Worm (Caenorhabditis elegans) whole organism, L2 larva: Measurements from ENCODE around the gene K08D9.10.

Experiments used
- C34F6.9 ChIP-seq: fragments of 150-350 bp; optimal IDR thresholded peaks from 2 replicates; lab custom pipeline; 2014; ENCODE audit warnings: missing biosample characterization, missing genetic modification characterization
- F13H6.1 ChIP-seq: sonication (generic microtip); optimal IDR thresholded peaks from 2 replicates; lab custom pipeline; 2016; ENCODE audit warnings: missing genetic modification characterization, missing compliant biosample characterization
- Y55F3AM.14 ChIP-seq: fragments of 200-800 bp; sonication (Bioruptor generic); optimal IDR thresholded peaks from 2 replicates; lab custom pipeline; 2018; ENCODE audit warnings: mild to moderate bottlenecking, missing genetic modification characterization, missing compliant biosample characterization
- ZK546.5 ChIP-seq: sonication (generic microtip); optimal IDR thresholded peaks from 2 replicates; lab custom pipeline; 2017; ENCODE audit warnings: missing biosample characterization, missing genetic modification characterization
- alr-1 ChIP-seq: fragments of 150-350 bp; optimal IDR thresholded peaks from 2 replicates; lab custom pipeline; 2014; ENCODE audit warnings: missing biosample characterization, missing genetic modification characterization
- blmp-1 ChIP-seq: sonication (generic microtip); optimal IDR thresholded peaks from 2 replicates; lab custom pipeline; 2017; ENCODE audit warnings: missing genetic modification characterization, mild to moderate bottlenecking, missing compliant biosample characterization, antibody characterized with exemption, moderate library complexity; ENCODE audit not compliant: insufficient read depth
- crh-2 ChIP-seq: sonication (generic microtip); optimal IDR thresholded peaks from 2 replicates; lab custom pipeline; 2017; ENCODE audit warnings: missing biosample characterization, missing genetic modification characterization
- dmd-4 ChIP-seq: sonication (generic microtip); optimal IDR thresholded peaks from 2 replicates; lab custom pipeline; 2017; ENCODE audit warnings: missing biosample characterization, missing genetic modification characterization
- elt-3 ChIP-seq: sonication (generic microtip); optimal IDR thresholded peaks from 2 replicates; lab custom pipeline; 2017; ENCODE audit warnings: missing biosample characterization, missing genetic modification characterization
- gmeb-1 ChIP-seq: fragments of 150-350 bp; optimal IDR thresholded peaks from 2 replicates; lab custom pipeline; 2014; ENCODE audit warnings: missing biosample characterization, missing genetic modification characterization
- lin-13 ChIP-seq: fragments of 150-350 bp; optimal IDR thresholded peaks from 2 replicates; lab custom pipeline; 2014; ENCODE audit warnings: missing biosample characterization, missing genetic modification reagents, missing genetic modification characterization
- lin-39 ChIP-seq: fragments of 150-350 bp; optimal IDR thresholded peaks from 2 replicates; lab custom pipeline; 2014; ENCODE audit warnings: missing biosample characterization, missing genetic modification reagents, missing genetic modification characterization
- lsy-2 ChIP-seq, 2 experiments: fragments of 150-350 bp in 1 of 2; sonication (generic microtip) in 1 of 2; optimal IDR thresholded peaks; 2 replicates each; lab custom pipeline; 2014 to 2017; ENCODE audit warnings: missing biosample characterization in 2 of 2, missing genetic modification characterization in 2 of 2
- mdl-1 ChIP-seq, 2 experiments: fragments of 150-350 bp in 1 of 2; sonication (generic microtip) in 1 of 2; optimal IDR thresholded peaks; 2 replicates each; lab custom pipeline; 2017; ENCODE audit warnings: missing biosample characterization in 2 of 2, missing genetic modification characterization in 2 of 2
- nhr-10 ChIP-seq: sonication (generic microtip); optimal IDR thresholded peaks from 2 replicates; lab custom pipeline; 2017; ENCODE audit warnings: missing biosample characterization, missing genetic modification characterization
- nhr-11 ChIP-seq: fragments of 150-350 bp; optimal IDR thresholded peaks from 2 replicates; lab custom pipeline; 2014; ENCODE audit warnings: missing biosample characterization, missing genetic modification characterization
- nhr-12 ChIP-seq: fragments of 150-350 bp; optimal IDR thresholded peaks from 2 replicates; lab custom pipeline; 2014; ENCODE audit warnings: missing biosample characterization, missing genetic modification characterization
- nhr-129 ChIP-seq: fragments of 150-350 bp; optimal IDR thresholded peaks from 2 replicates; lab custom pipeline; 2014; ENCODE audit warnings: missing biosample characterization, missing genetic modification characterization
- nhr-21 ChIP-seq: fragments of 150-350 bp; optimal IDR thresholded peaks from 2 replicates; lab custom pipeline; 2014; ENCODE audit warnings: missing biosample characterization, missing genetic modification characterization
- nhr-23 ChIP-seq: fragments of 150-350 bp; optimal IDR thresholded peaks from 2 replicates; lab custom pipeline; 2014; ENCODE audit warnings: missing biosample characterization, missing genetic modification reagents, missing genetic modification characterization
- nhr-237 ChIP-seq: fragments of 150-350 bp; optimal IDR thresholded peaks from 2 replicates; lab custom pipeline; 2014; ENCODE audit warnings: missing biosample characterization, missing genetic modification characterization
- nhr-25 ChIP-seq: fragments of 150-350 bp; sonication (generic microtip); optimal IDR thresholded peaks from 3 replicates; lab custom pipeline; 2014; ENCODE audit warnings: missing biosample characterization, missing genetic modification characterization
- nhr-6 ChIP-seq: fragments of 150-350 bp; optimal IDR thresholded peaks from 2 replicates; lab custom pipeline; 2014; ENCODE audit warnings: missing biosample characterization, missing genetic modification characterization
- nhr-77 ChIP-seq: fragments of 150-350 bp; optimal IDR thresholded peaks from 2 replicates; lab custom pipeline; 2014; ENCODE audit warnings: missing biosample characterization, missing genetic modification characterization
- peb-1 ChIP-seq: fragments of 150-350 bp; optimal IDR thresholded peaks from 2 replicates; lab custom pipeline; 2014; ENCODE audit warnings: missing biosample characterization, missing genetic modification characterization
- sem-4 ChIP-seq: fragments of 150-350 bp; optimal IDR thresholded peaks from 2 replicates; lab custom pipeline; 2014; ENCODE audit warnings: missing biosample characterization, missing genetic modification reagents, missing genetic modification characterization
- skn-1 ChIP-seq: sonication (generic microtip); optimal IDR thresholded peaks from 2 replicates; lab custom pipeline; 2017; ENCODE audit warnings: missing biosample characterization, missing genetic modification characterization
- sma-9 ChIP-seq, 2 experiments: fragments of 150-350 bp in 1 of 2; sonication (generic microtip) in 1 of 2; optimal IDR thresholded peaks; 2 replicates each; lab custom pipeline; 2014 to 2016; ENCODE audit warnings: missing genetic modification characterization in 2 of 2, mild to moderate bottlenecking in 1 of 2, missing biosample characterization in 1 of 2, missing compliant biosample characterization in 1 of 2, missing genetic modification reagents in 1 of 2, moderate library complexity in 1 of 2
- snpc-4 ChIP-seq: fragments of 150-350 bp; optimal IDR thresholded peaks from 2 replicates; lab custom pipeline; 2014; ENCODE audit warnings: missing biosample characterization, missing genetic modification characterization
- unc-39 ChIP-seq: fragments of 150-350 bp; optimal IDR thresholded peaks from 2 replicates; lab custom pipeline; 2014; ENCODE audit warnings: missing biosample characterization, missing genetic modification characterization
- unc-55 ChIP-seq: fragments of 150-350 bp; sonication (generic microtip); optimal IDR thresholded peaks from 3 replicates; lab custom pipeline; 2014; ENCODE audit warnings: missing biosample characterization, missing genetic modification reagents, missing genetic modification characterization
- unc-62 ChIP-seq: fragments of 150-350 bp; optimal IDR thresholded peaks from 2 replicates; lab custom pipeline; 2014; ENCODE audit warnings: missing biosample characterization, missing genetic modification reagents, missing genetic modification characterization
- zag-1 ChIP-seq: fragments of 150-350 bp; optimal IDR thresholded peaks from 2 replicates; lab custom pipeline; 2014; ENCODE audit warnings: missing biosample characterization, missing genetic modification characterization
- ztf-1 ChIP-seq: fragments of 200-800 bp; sonication (Bioruptor generic); conservative IDR thresholded peaks from 2 replicates; pipeline ENCODE4 v1.3.6; 2022; ENCODE audit warnings: missing genetic modification characterization, missing compliant biosample characterization
- ztf-11 ChIP-seq: sonication (generic microtip); optimal IDR thresholded peaks from 2 replicates; lab custom pipeline; 2017; ENCODE audit warnings: missing biosample characterization, missing genetic modification characterization
- ztf-4 ChIP-seq: fragments of 150-350 bp; optimal IDR thresholded peaks from 2 replicates; lab custom pipeline; 2014; ENCODE audit warnings: missing biosample characterization, missing genetic modification characterization

K08D9.10 gene

ce11 chrV:3194952-3195450 is 35.7 kb upstream of the K08D9.10 start, which contains the start of gene Y73C8B.2 (continued):
- TF ChIP-seq snpc-4 = no peak
- no peak for TF ChIP-seq nhr-11 (tag; lab: Kevin White, UChicago)
- no peak for TF ChIP-seq sem-4 (tag; lab: Kevin White, UChicago)
- TF ChIP-seq lsy-2 (tag; optimal IDR thresholded peaks at IDR 0.05; lab: Kevin White, UChicago) = peak in 1 of 2 experiments; percentile 62
- TF ChIP-seq nhr-237 (tag; lab: Kevin White, UChicago) = no peak
- TF ChIP-seq nhr-10 (tag; lab: Kevin White, UChicago) = no peak
- no peak for TF ChIP-seq zag-1 (tag; lab: Kevin White, UChicago)
- TF ChIP-seq ztf-11 (tag; lab: Kevin White, UChicago) = no peak
- TF ChIP-seq Y55F3AM.14 (GFP tag; lab: Kevin White, UChicago) = no peak
- peak; percentile 39 for TF ChIP-seq nhr-129 (tag; lab: Kevin White, UChicago)
- TF ChIP-seq nhr-21 (tag; lab: Kevin White, UChicago) = peak; percentile 1
- no peak for TF ChIP-seq elt-3 (tag; lab: Kevin White, UChicago)
- no peak for TF ChIP-seq blmp-1 (tag; lab: Kevin White, UChicago)
- TF ChIP-seq F13H6.1 = peak; percentile 27
- TF ChIP-seq lin-13 (GFP tag; lab: Kevin White, UChicago) = no peak
- no peak for TF ChIP-seq peb-1 (tag; lab: Kevin White, UChicago)
- no peak for TF ChIP-seq ztf-1 (GFP tag; lab: Robert Waterston, UW)
- TF ChIP-seq unc-39 = no peak

ce11 chrV:3195814-3196213 is 34.9 kb upstream of the K08D9.10 start:
- no peak for TF ChIP-seq nhr-237 (tag; lab: Kevin White, UChicago)
- no peak for TF ChIP-seq peb-1 (tag; lab: Kevin White, UChicago)
- TF ChIP-seq unc-55 (GFP tag; lab: Kevin White, UChicago) = no peak
- TF ChIP-seq ztf-4 (tag; lab: Kevin White, UChicago) = no peak
- no peak for TF ChIP-seq lin-39 (tag; lab: Kevin White, UChicago)
- no peak for TF ChIP-seq dmd-4
- TF ChIP-seq gmeb-1 (tag; lab: Kevin White, UChicago) = no peak
- TF ChIP-seq mdl-1 (tag; optimal IDR thresholded peaks at IDR 0.05; lab: Kevin White, UChicago) = no peak
- TF ChIP-seq Y55F3AM.14 (GFP tag; lab: Kevin White, UChicago) = no peak
- no peak for TF ChIP-seq ztf-1 (GFP tag; lab: Robert Waterston, UW)
- TF ChIP-seq crh-2 (tag; lab: Kevin White, UChicago) = no peak
- TF ChIP-seq sma-9 (GFP tag; optimal IDR thresholded peaks at IDR 0.05; lab: Kevin White, UChicago) = no peak
- no peak for TF ChIP-seq sma-9 (tag; optimal IDR thresholded peaks at IDR 0.05; lab: Kevin White, UChicago)
- TF ChIP-seq blmp-1 (tag; lab: Kevin White, UChicago) = no peak

- TF ChIP-seq unc-62 (GFP tag; lab: Kevin White, UChicago) (no peak), gmeb-1 (tag; lab: Kevin White, UChicago) (no peak), ztf-1 (GFP tag; lab: Robert Waterston, UW) (no peak), sma-9 (GFP tag; optimal IDR thresholded peaks at IDR 0.05; lab: Kevin White, UChicago) (peak; percentile 34), sma-9 (tag; optimal IDR thresholded peaks at IDR 0.05; lab: Kevin White, UChicago) (no peak), lsy-2 (tag; optimal IDR thresholded peaks at IDR 0.05; lab: Kevin White, UChicago) (peak in 1 of 2 experiments; percentile 14), C34F6.9 (tag; lab: Kevin White, UChicago) (no peak), nhr-11 (tag; lab: Kevin White, UChicago) (peak; percentile 47), unc-39 (no peak), alr-1 (no peak), snpc-4 (no peak), dmd-4 (no peak), peb-1 (tag; lab: Kevin White, UChicago) (no peak), nhr-25 (peak; percentile 51), nhr-23 (tag; lab: Kevin White, UChicago) (no peak), skn-1 (tag; lab: Kevin White, UChicago) (no peak), nhr-12 (tag; lab: Kevin White, UChicago) (no peak), F13H6.1 (peak; percentile 8), nhr-6 (tag; lab: Kevin White, UChicago) (no peak), nhr-129 (tag; lab: Kevin White, UChicago) (peak; percentile 9)
- TF ChIP-seq, all 48 proteins: peak for 6
Measured at ce11 chrV:3196832-3197329, 33.8 kb upstream of the K08D9.10 start, which contains the start of the genes Y73C8B.1 and Y73C8B.5. Gene Y73C8B.1 (minus strand): TSS chrV:3196882. Gene Y73C8B.5 (plus strand): TSS chrV:3197268.

ce11 chrV:3200323-3200722 is 30.4 kb upstream of the K08D9.10 start, which contains the start of gene K08D9.4:
Gene K08D9.4 (minus strand): TSS chrV:3200423.
- no peak for TF ChIP-seq sma-9 (GFP tag; optimal IDR thresholded peaks at IDR 0.05; lab: Kevin White, UChicago)
- TF ChIP-seq sma-9 (tag; optimal IDR thresholded peaks at IDR 0.05; lab: Kevin White, UChicago) = no peak
- no peak for TF ChIP-seq F13H6.1
- TF ChIP-seq unc-62 (GFP tag; lab: Kevin White, UChicago) = no peak
- no peak for TF ChIP-seq ZK546.5 (tag; lab: Kevin White, UChicago)
- no peak for TF ChIP-seq nhr-77 (tag; lab: Kevin White, UChicago)
- no peak for TF ChIP-seq alr-1
- TF ChIP-seq nhr-23 (tag; lab: Kevin White, UChicago) = no peak
